Fruit fly (Drosophila melanogaster) whole organism, embryonic: Measurements from ENCODE around the gene wap.

ENCODE experiments used
- Awh ChIP-seq: fragments of 200-800 bp; sonication (Bioruptor generic); IDR thresholded peaks from 2 replicates; pipeline ENCODE4, ENCODE4 v1.3.6; 2022; ENCODE audit warnings: missing biosample characterization, missing genetic modification characterization
- BtbVII ChIP-seq: fragments of 200-800 bp; sonication (Bioruptor generic); optimal IDR thresholded peaks from 3 replicates; lab custom pipeline; 2017; ENCODE audit warnings: missing biosample characterization, mild to moderate bottlenecking, missing genetic modification characterization
- CG10321 ChIP-seq: fragments of 200-800 bp; sonication (Bioruptor generic); IDR thresholded peaks from 2 replicates; pipeline ENCODE4 v1.3.6; 2022; ENCODE audit warnings: missing biosample characterization, missing genetic modification characterization
- CG10979 ChIP-seq: fragments of 200-800 bp; sonication (Bioruptor generic); optimal IDR thresholded peaks from 2 replicates; lab custom pipeline; 2018; ENCODE audit warnings: missing biosample characterization, mild to moderate bottlenecking, missing genetic modification characterization, moderate library complexity
- CG11504 ChIP-seq: fragments of 200-800 bp; sonication (Bioruptor generic); optimal IDR thresholded peaks from 3 replicates; lab custom pipeline; 2019; ENCODE audit warnings: missing biosample characterization, mild to moderate bottlenecking, missing genetic modification characterization, moderate library complexity
- CG11695 ChIP-seq: fragments of 200-800 bp; sonication (Bioruptor generic); IDR thresholded peaks from 3 replicates; pipeline ENCODE4 v1.3.6; 2022; ENCODE audit warnings: missing biosample characterization, missing genetic modification characterization
- CG15269 ChIP-seq: fragments of 200-800 bp; sonication (Bioruptor generic); optimal IDR thresholded peaks from 2 replicates; lab custom pipeline; 2018; ENCODE audit warnings: missing biosample characterization, mild to moderate bottlenecking, missing genetic modification characterization, moderate library complexity
- CG17359 ChIP-seq: fragments of 200-800 bp; sonication (Bioruptor generic); optimal IDR thresholded peaks from 3 replicates; lab custom pipeline; 2018; ENCODE audit warnings: missing biosample characterization, mild to moderate bottlenecking, missing genetic modification characterization, moderate library complexity
- CG18011 ChIP-seq: fragments of 200-800 bp; sonication (Bioruptor generic); optimal IDR thresholded peaks from 2 replicates; lab custom pipeline; 2017; ENCODE audit warnings: missing biosample characterization, missing genetic modification characterization, mild to moderate bottlenecking, moderate library complexity, missing genotype
- CG18476 ChIP-seq: fragments of 200-800 bp; sonication (Bioruptor generic); optimal IDR thresholded peaks from 2 replicates; lab custom pipeline; 2016; ENCODE audit warnings: missing biosample characterization, mild to moderate bottlenecking, missing genetic modification characterization
- CG18764 ChIP-seq: fragments of 200-800 bp; sonication (Bioruptor generic); optimal IDR thresholded peaks from 3 replicates; lab custom pipeline; 2016; ENCODE audit warnings: missing biosample characterization, missing genetic modification characterization
- CG33213 ChIP-seq: fragments of 200-800 bp; sonication (Bioruptor generic); optimal IDR thresholded peaks from 3 replicates; lab custom pipeline; 2016; ENCODE audit warnings: missing biosample characterization, missing genetic modification characterization
- CG34224 ChIP-seq: fragments of 200-800 bp; sonication (Bioruptor generic); IDR thresholded peaks from 3 replicates; pipeline ENCODE4 v1.3.6; 2022; ENCODE audit warnings: missing biosample characterization, missing genetic modification characterization; ENCODE audit not compliant: partially characterized antibody
- CG34422 ChIP-seq: fragments of 200-800 bp; sonication (Bioruptor generic); IDR thresholded peaks from 3 replicates; pipeline ENCODE4 v1.3.6; 2022; ENCODE audit warnings: missing biosample characterization, missing genetic modification characterization
- CG6765 ChIP-seq: fragments of 200-800 bp; sonication (Bioruptor generic); optimal IDR thresholded peaks from 3 replicates; lab custom pipeline; 2017; ENCODE audit warnings: missing biosample characterization, mild to moderate bottlenecking, missing genetic modification characterization
- CG7372 ChIP-seq: fragments of 200-800 bp; sonication (Bioruptor generic); IDR thresholded peaks from 2 replicates; pipeline ENCODE4 v1.3.6; 2022; ENCODE audit warnings: missing biosample characterization, missing genetic modification characterization
- CG7786 ChIP-seq: fragments of 200-800 bp; sonication (Bioruptor generic); optimal IDR thresholded peaks from 2 replicates; lab custom pipeline; 2016; ENCODE audit warnings: missing biosample characterization, missing genetic modification characterization
- CG9215 ChIP-seq: fragments of 200-800 bp; sonication (Bioruptor generic); IDR thresholded peaks from 2 replicates; pipeline ENCODE4 v1.3.6; 2022; ENCODE audit warnings: missing biosample characterization, missing genetic modification characterization
- CHES-1-like ChIP-seq: fragments of 200-800 bp; sonication (Bioruptor generic); optimal IDR thresholded peaks from 2 replicates; lab custom pipeline; 2016; ENCODE audit warnings: missing biosample characterization, missing genetic modification characterization
- Chrac-16 ChIP-seq: fragments of 200-800 bp; sonication (Bioruptor generic); optimal IDR thresholded peaks from 3 replicates; lab custom pipeline; 2016; ENCODE audit warnings: missing biosample characterization, missing genetic modification characterization
- D ChIP-seq, 2 experiments: fragments of 200-800 bp in 1 of 2; fragments of >200 bp in 1 of 2; sonication (Bioruptor generic) in 1 of 2; optimal IDR thresholded peaks; 2 replicates in 1 of 2; 3 replicates in 1 of 2; lab custom pipeline; 2017; ENCODE audit warnings: mild to moderate bottlenecking in 1 of 2, missing biosample characterization in 1 of 2, missing genetic modification characterization in 1 of 2, missing genetic modification reagents in 1 of 2
- D19B ChIP-seq: fragments of 200-800 bp; sonication (Bioruptor generic); optimal IDR thresholded peaks from 2 replicates; lab custom pipeline; 2017; ENCODE audit warnings: missing biosample characterization, mild to moderate bottlenecking, missing genetic modification characterization
- E2f1 ChIP-seq: fragments of 200-800 bp; sonication (Bioruptor generic); IDR thresholded peaks from 2 replicates; pipeline ENCODE4 v1.3.6; 2022; ENCODE audit warnings: missing biosample characterization, missing genetic modification characterization
- HHEX ChIP-seq: fragments of 200-800 bp; sonication (Bioruptor generic); optimal IDR thresholded peaks from 3 replicates; lab custom pipeline; 2017; ENCODE audit warnings: missing biosample characterization, mild to moderate bottlenecking, missing genetic modification characterization, missing genetic modification reagents
- Hmr ChIP-seq: fragments of 200-800 bp; sonication (Bioruptor generic); optimal IDR thresholded peaks from 3 replicates; lab custom pipeline; 2017; ENCODE audit warnings: mild to moderate bottlenecking, missing biosample characterization, missing genetic modification reagents, missing genetic modification characterization
- Lim3 ChIP-seq: fragments of 200-800 bp; sonication (Bioruptor generic); IDR thresholded peaks from 2 replicates; pipeline ENCODE4 v1.3.6; 2022; ENCODE audit warnings: missing biosample characterization, missing genetic modification characterization
- MTF-1 ChIP-seq: fragments of 200-800 bp; sonication (Bioruptor generic); optimal IDR thresholded peaks from 2 replicates; lab custom pipeline; 2018; ENCODE audit warnings: missing biosample characterization, mild to moderate bottlenecking, missing genetic modification characterization, borderline replicate concordance
- NFAT ChIP-seq: fragments of 200-800 bp; sonication (Bioruptor generic); IDR thresholded peaks from 2 replicates; pipeline ENCODE4 v1.3.6; 2022; ENCODE audit warnings: missing biosample characterization, missing genetic modification characterization
- Six4 ChIP-seq: fragments of 200-800 bp; sonication (Bioruptor generic); optimal IDR thresholded peaks from 2 replicates; lab custom pipeline; 2016; ENCODE audit warnings: missing biosample characterization, missing genetic modification characterization
- TFAM ChIP-seq: fragments of 200-800 bp; sonication (Bioruptor generic); optimal IDR thresholded peaks from 2 replicates; lab custom pipeline; 2017; ENCODE audit warnings: missing biosample characterization, missing genetic modification characterization, inconsistent platforms
- Vsx1 ChIP-seq: fragments of 200-800 bp; sonication (Bioruptor generic); optimal IDR thresholded peaks from 2 replicates; lab custom pipeline; 2017; ENCODE audit warnings: missing biosample characterization, mild to moderate bottlenecking, missing genetic modification characterization, missing genetic modification reagents
- Xbp1 ChIP-seq: fragments of 200-800 bp; sonication (Bioruptor generic); optimal IDR thresholded peaks from 3 replicates; lab custom pipeline; 2016; ENCODE audit warnings: missing biosample characterization, mild to moderate bottlenecking, missing genetic modification characterization
- aop ChIP-seq: fragments of 200-800 bp; sonication (Bioruptor generic); IDR thresholded peaks from 2 replicates; pipeline ENCODE4 v1.3.6; 2022; ENCODE audit warnings: missing biosample characterization, missing genetic modification characterization
- az2 ChIP-seq: fragments of 200-800 bp; sonication (Bioruptor generic); optimal IDR thresholded peaks from 3 replicates; lab custom pipeline; 2016; ENCODE audit warnings: missing biosample characterization, missing genetic modification characterization
- bcd ChIP-seq: fragments of 200-800 bp; sonication (Bioruptor generic); optimal IDR thresholded peaks from 2 replicates; lab custom pipeline; 2017; ENCODE audit warnings: missing biosample characterization, mild to moderate bottlenecking, missing genetic modification characterization
- ci ChIP-seq: fragments of 200-800 bp; sonication (Bioruptor generic); IDR thresholded peaks from 3 replicates; pipeline ENCODE4 v1.3.6; 2022; ENCODE audit warnings: missing biosample characterization, missing genetic modification characterization
- dm ChIP-seq: fragments of 200-800 bp; sonication (Bioruptor generic); optimal IDR thresholded peaks from 3 replicates; lab custom pipeline; 2016; ENCODE audit warnings: missing biosample characterization, missing genetic modification characterization
- en ChIP-seq: fragments of 200-800 bp; sonication (Bioruptor generic); optimal IDR thresholded peaks from 2 replicates; lab custom pipeline; 2016; ENCODE audit warnings: missing biosample characterization, missing genetic modification characterization
- fd96Cb ChIP-seq: fragments of 200-800 bp; sonication (Bioruptor generic); optimal IDR thresholded peaks from 2 replicates; lab custom pipeline; 2018; ENCODE audit warnings: missing biosample characterization, mild to moderate bottlenecking, missing genetic modification characterization, moderate library complexity
- lilli ChIP-seq: fragments of 200-800 bp; sonication (Bioruptor generic); optimal IDR thresholded peaks from 3 replicates; lab custom pipeline; 2016; ENCODE audit warnings: missing biosample characterization, missing genetic modification characterization
- lmd ChIP-seq: fragments of 200-800 bp; sonication (Bioruptor generic); IDR thresholded peaks from 2 replicates; pipeline ENCODE4 v1.3.6; 2022; ENCODE audit warnings: missing biosample characterization, missing genetic modification characterization
- nmo ChIP-seq: fragments of 200-800 bp; sonication (Bioruptor generic); optimal IDR thresholded peaks from 2 replicates; lab custom pipeline; 2018; ENCODE audit warnings: missing biosample characterization, mild to moderate bottlenecking, missing genetic modification characterization, moderate library complexity
- otp ChIP-seq: fragments of 200-800 bp; sonication (Bioruptor generic); IDR thresholded peaks from 3 replicates; pipeline ENCODE4, ENCODE4 v1.3.6; 2022; ENCODE audit warnings: missing biosample characterization, missing genetic modification characterization
- pho ChIP-seq: fragments of 200-800 bp; sonication (Bioruptor generic); optimal IDR thresholded peaks from 2 replicates; lab custom pipeline; 2016; ENCODE audit warnings: missing biosample characterization, missing genetic modification characterization
- prd ChIP-seq, 3 experiments: fragments of >200 bp in 2 of 3; fragments of 200-800 bp in 1 of 3; sonication (Bioruptor generic) in 1 of 3; optimal IDR thresholded peaks in 2 of 3; IDR thresholded peaks in 1 of 3; 2 replicates in 2 of 3; 3 replicates in 1 of 3; pipeline versions ENCODE4 v1.3.6 to Lab custom; 2017 to 2022; ENCODE audit warnings: missing biosample characterization in 1 of 3, missing genetic modification characterization in 1 of 3
- ranshi ChIP-seq: fragments of 200-800 bp; sonication (Bioruptor generic); IDR thresholded peaks from 2 replicates; pipeline ENCODE4 v1.3.6; 2022; ENCODE audit warnings: missing biosample characterization, missing genetic modification characterization
- sd ChIP-seq: fragments of 200-800 bp; sonication (Bioruptor generic); optimal IDR thresholded peaks from 3 replicates; lab custom pipeline; 2018; ENCODE audit warnings: missing biosample characterization, mild to moderate bottlenecking, missing genetic modification characterization, moderate library complexity
- shn ChIP-seq: fragments of 200-800 bp; sonication (Bioruptor generic); optimal IDR thresholded peaks from 3 replicates; lab custom pipeline; 2016; ENCODE audit warnings: missing biosample characterization, missing genetic modification characterization
- tap ChIP-seq: fragments of 200-800 bp; optimal IDR thresholded peaks from 3 replicates; lab custom pipeline; 2019; ENCODE audit warnings: missing biosample characterization, mild to moderate bottlenecking, missing genetic modification characterization, moderate library complexity
- usp ChIP-seq: fragments of >200 bp; optimal IDR thresholded peaks from 2 replicates; lab custom pipeline; 2017; ENCODE audit warnings: missing biosample characterization, missing genetic modification characterization

wap gene

DNA sequence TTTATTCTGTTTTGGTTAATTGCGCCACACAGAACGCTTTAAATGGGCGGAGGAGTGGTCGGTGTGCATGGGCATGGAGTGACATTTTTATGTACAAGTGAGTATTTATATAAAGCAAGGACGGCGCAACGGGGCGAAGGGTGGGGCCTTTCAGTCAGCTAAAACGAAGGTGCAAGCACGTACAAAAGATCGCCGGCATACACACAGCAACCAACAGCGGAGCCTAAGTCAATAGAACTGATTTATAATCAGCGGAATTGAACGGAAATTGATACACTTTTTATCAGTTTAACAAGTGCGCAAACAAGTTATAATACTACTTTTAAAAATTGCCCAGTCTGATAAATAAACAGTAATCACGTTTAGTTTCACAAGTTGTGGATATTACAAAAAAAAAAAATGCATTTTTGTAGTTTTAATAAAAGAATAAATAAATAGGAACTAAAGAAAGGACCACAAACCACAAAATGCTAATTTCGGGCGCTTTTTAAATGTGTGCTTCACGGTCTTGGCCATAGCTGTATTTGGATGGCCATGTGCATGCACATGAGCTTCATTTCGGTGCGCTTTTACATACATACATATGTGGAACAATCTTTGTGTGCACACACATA is 24.1 kb upstream of the wap start (continued):
- TF ChIP-seq otp (GFP tag; lab: Robert Waterston, UW) (no peak), CG6765 (GFP tag; lab: Kevin White, UChicago) (no peak), CG34422 (GFP tag; lab: Robert Waterston, UW) (no peak), CG18011 (GFP tag; lab: Kevin White, UChicago) (no peak), Hmr (no peak), CG7372 (GFP tag; lab: Robert Waterston, UW) (no peak), prd (optimal IDR thresholded peaks at IDR 0.05; lab: Kevin White, UChicago) (no peak), prd (GFP tag; IDR thresholded peaks at IDR 0.05; lab: Robert Waterston, UW) (0 out of 3 replicates have a peak, but pooled peaks have one; percentile 12), Xbp1 (GFP tag; lab: Kevin White, UChicago) (peak; percentile 5), CG18764 (GFP tag; lab: Kevin White, UChicago) (no peak), lilli (GFP tag; lab: Kevin White, UChicago) (no peak), CG9215 (no peak), CG17359 (tag; lab: Kevin White, UChicago) (no peak), D (optimal IDR thresholded peaks at IDR 0.05; lab: Kevin White, UChicago) (no peak), D (GFP tag; optimal IDR thresholded peaks at IDR 0.05; lab: Kevin White, UChicago) (peak; percentile 14), D19B (GFP tag; lab: Kevin White, UChicago) (no peak), MTF-1 (GFP tag; lab: Kevin White, UChicago) (no peak), nmo (GFP tag; lab: Kevin White, UChicago) (peak; percentile 38), Chrac-16 (no peak), CG7786 (GFP tag; lab: Kevin White, UChicago) (no peak), BtbVII (GFP tag; lab: Kevin White, UChicago) (peak; percentile 12), HHEX (GFP tag; lab: Kevin White, UChicago) (no peak), aop (GFP tag; lab: Robert Waterston, UW) (no peak), usp (GFP tag; lab: Kevin White, UChicago) (no peak), Vsx1 (GFP tag; lab: Kevin White, UChicago) (no peak), shn (GFP tag; lab: Kevin White, UChicago) (no peak), CHES-1-like (GFP tag; lab: Kevin White, UChicago) (no peak), tap (tag; lab: Kevin White, UChicago) (no peak), NFAT (GFP tag; lab: Robert Waterston, UW) (no peak), CG10979 (tag; lab: Kevin White, UChicago) (peak; percentile 3), CG15269 (no peak), ci (GFP tag; lab: Robert Waterston, UW) (0 out of 3 replicates have a peak, but pooled peaks have one; percentile 6), pho (no peak), fd96Cb (tag; lab: Kevin White, UChicago) (peak; percentile 32), sd (tag; lab: Kevin White, UChicago) (no peak), CG33213 (GFP tag; lab: Kevin White, UChicago) (no peak), CG11504 (tag; lab: Kevin White, UChicago) (peak; percentile 44), Six4 (GFP tag; lab: Kevin White, UChicago) (no peak), CG10321 (no peak), Awh (GFP tag; lab: Robert Waterston, UW) (no peak), lmd (no peak), dm (GFP tag; lab: Kevin White, UChicago) (no peak), Lim3 (GFP tag; lab: Robert Waterston, UW) (no peak), az2 (GFP tag; lab: Kevin White, UChicago) (no peak), ranshi (GFP tag; lab: Robert Waterston, UW) (no peak), bcd (GFP tag; lab: Kevin White, UChicago) (no peak), E2f1 (GFP tag; lab: Robert Waterston, UW) (no peak), TFAM (GFP tag; lab: Kevin White, UChicago) (no peak), CG11695 (GFP tag; lab: Robert Waterston, UW) (no peak), en (GFP tag; lab: Kevin White, UChicago) (no peak), CG34224 (GFP tag; lab: Robert Waterston, UW) (no peak), CG18476 (GFP tag; lab: Kevin White, UChicago) (no peak)
